Worm (Caenorhabditis elegans) whole organism, L4 larva: ENCODE results near the gene Y51B9A.7.

Experiments used
- F49E8.2 ChIP-seq: sonication (generic microtip); optimal IDR thresholded peaks from 2 replicates; lab custom pipeline; 2016; ENCODE audit warnings: missing compliant biosample characterization, mild to moderate bottlenecking, missing genetic modification characterization, borderline replicate concordance
- ZK546.5 ChIP-seq, 2 experiments: sonication (generic microtip); optimal IDR thresholded peaks; 2 replicates each; lab custom pipeline; 2017; ENCODE audit warnings: missing biosample characterization in 2 of 2, missing genetic modification characterization in 2 of 2
- ama-1 ChIP-seq: fragments of 150-350 bp; optimal IDR thresholded peaks from 2 replicates; lab custom pipeline; 2014; ENCODE audit warnings: inconsistent platforms, mixed read lengths
- egl-27 ChIP-seq: sonication (generic microtip); optimal IDR thresholded peaks from 3 replicates; lab custom pipeline; 2017; ENCODE audit warnings: missing biosample characterization, missing genetic modification reagents, missing genetic modification characterization
- lin-13 ChIP-seq: fragments of 150-350 bp; optimal IDR thresholded peaks from 2 replicates; lab custom pipeline; 2014; ENCODE audit warnings: missing biosample characterization, missing genetic modification reagents, missing genetic modification characterization

DNA sequence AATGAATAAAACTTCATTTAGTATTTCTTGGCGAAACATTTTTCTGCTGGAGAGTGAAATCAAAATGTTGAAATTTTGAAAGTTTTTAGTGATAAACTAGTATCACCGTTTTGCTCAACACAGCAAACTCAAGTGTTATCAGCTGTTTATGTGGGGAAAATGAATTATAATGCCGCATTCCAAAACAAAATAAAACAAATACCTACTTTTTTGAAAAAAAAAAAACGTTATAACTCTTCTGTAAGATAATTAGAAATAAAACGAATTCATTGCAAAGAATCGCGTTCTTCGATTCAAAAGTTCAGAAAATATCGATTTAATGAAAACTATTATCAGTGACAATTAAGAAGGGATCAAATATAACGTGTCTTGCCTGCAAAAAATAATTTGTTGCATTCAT lies 2.4 kb upstream of the Y51B9A.7 start, which contains the start of gene Y51B9A.9:
- TF ChIP-seq F49E8.2 (tag; lab: Kevin White, UChicago) = no peak
- TF ChIP-seq ama-1 (lab: Kevin White, UChicago) = no peak
- TF ChIP-seq egl-27 (tag; lab: Kevin White, UChicago) = no peak
- no peak for TF ChIP-seq ZK546.5 (tag; optimal IDR thresholded peaks at IDR 0.05; lab: Kevin White, UChicago)
- no peak for TF ChIP-seq lin-13
